Fruit fly (Drosophila melanogaster) whole organism, embryonic: ENCODE results near the gene zye.

ENCODE experiments used
- BEAF-32 ChIP-seq: fragments of 200-800 bp; sonication (Bioruptor generic); optimal IDR thresholded peaks from 3 replicates; lab custom pipeline; 2017; ENCODE audit warnings: missing biosample characterization, missing genetic modification characterization, mild to moderate bottlenecking, moderate library complexity, missing genetic modification reagents
- CG11247 ChIP-seq: fragments of 200-800 bp; sonication (Bioruptor generic); IDR thresholded peaks from 2 replicates; pipeline ENCODE4 v1.3.6; 2022; ENCODE audit warnings: missing biosample characterization, missing genetic modification characterization
- CG13287 ChIP-seq: fragments of 200-800 bp; sonication (Bioruptor generic); IDR thresholded peaks from 2 replicates; pipeline ENCODE4 v1.3.6; 2022; ENCODE audit warnings: missing biosample characterization, missing genetic modification characterization; ENCODE audit not compliant: partially characterized antibody
- CG13624 ChIP-seq: fragments of 200-800 bp; sonication (Bioruptor generic); optimal IDR thresholded peaks from 2 replicates; lab custom pipeline; 2016; ENCODE audit warnings: missing biosample characterization, missing genetic modification characterization
- CG15601 ChIP-seq: fragments of 200-800 bp; sonication (Bioruptor generic); optimal IDR thresholded peaks from 3 replicates; lab custom pipeline; 2019; ENCODE audit warnings: missing biosample characterization, mild to moderate bottlenecking, missing genetic modification characterization, moderate library complexity
- CG1647 ChIP-seq: fragments of 200-800 bp; sonication (Bioruptor generic); optimal IDR thresholded peaks from 3 replicates; lab custom pipeline; 2016; ENCODE audit warnings: missing biosample characterization, missing genetic modification characterization
- CG17385 ChIP-seq: fragments of 200-800 bp; sonication (Bioruptor generic); optimal IDR thresholded peaks from 3 replicates; lab custom pipeline; 2018; ENCODE audit warnings: missing biosample characterization, mild to moderate bottlenecking, missing genetic modification characterization
- CG17912 ChIP-seq: fragments of 200-800 bp; sonication (Bioruptor generic); optimal IDR thresholded peaks from 2 replicates; lab custom pipeline; 2018; ENCODE audit warnings: missing biosample characterization, mild to moderate bottlenecking, missing genetic modification characterization
- CG4617 ChIP-seq: fragments of 200-800 bp; sonication (Bioruptor generic); optimal IDR thresholded peaks from 3 replicates; lab custom pipeline; 2016; ENCODE audit warnings: missing biosample characterization, missing genetic modification characterization, borderline replicate concordance
- CG7963 ChIP-seq: fragments of 200-800 bp; sonication (Bioruptor generic); IDR thresholded peaks from 3 replicates; pipeline ENCODE4 v1.3.6; 2022; ENCODE audit warnings: missing biosample characterization, missing genetic modification characterization; ENCODE audit not compliant: partially characterized antibody
- CG9817 ChIP-seq: fragments of 200-800 bp; sonication (Bioruptor generic); optimal IDR thresholded peaks from 2 replicates; lab custom pipeline; 2018; ENCODE audit warnings: missing biosample characterization, mild to moderate bottlenecking, missing genetic modification characterization, moderate library complexity
- CrebB ChIP-seq: fragments of 200-800 bp; sonication (Bioruptor generic); optimal IDR thresholded peaks from 3 replicates; lab custom pipeline; 2018; ENCODE audit warnings: missing biosample characterization, mild to moderate bottlenecking, missing genetic modification characterization
- Dfd ChIP-seq, 2 experiments: fragments of >200 bp; optimal IDR thresholded peaks; 2 replicates each; lab custom pipeline; 2017; ENCODE audit warnings: missing biosample characterization in 2 of 2, missing genetic modification characterization in 2 of 2
- Dp ChIP-seq: fragments of 200-800 bp; sonication (Bioruptor generic); optimal IDR thresholded peaks from 2 replicates; lab custom pipeline; 2018; ENCODE audit warnings: missing biosample characterization, mild to moderate bottlenecking, missing genetic modification characterization, moderate library complexity
- HmgZ ChIP-seq: fragments of 200-800 bp; sonication (Bioruptor generic); optimal IDR thresholded peaks from 2 replicates; lab custom pipeline; 2018; ENCODE audit warnings: missing biosample characterization, mild to moderate bottlenecking, missing genetic modification characterization
- Hr39 ChIP-seq: fragments of >200 bp; optimal IDR thresholded peaks from 2 replicates; lab custom pipeline; 2017
- Hsf ChIP-seq: fragments of 200-800 bp; sonication (Bioruptor generic); optimal IDR thresholded peaks from 3 replicates; lab custom pipeline; 2016; ENCODE audit warnings: missing biosample characterization, missing genetic modification characterization
- Lim3 ChIP-seq: fragments of 200-800 bp; sonication (Bioruptor generic); IDR thresholded peaks from 2 replicates; pipeline ENCODE4 v1.3.6; 2022; ENCODE audit warnings: missing biosample characterization, missing genetic modification characterization
- Mes4 ChIP-seq: fragments of 200-800 bp; sonication (Bioruptor generic); optimal IDR thresholded peaks from 2 replicates; lab custom pipeline; 2016; ENCODE audit warnings: missing biosample characterization, missing genetic modification characterization
- Mrtf ChIP-seq: fragments of 200-800 bp; sonication (Bioruptor generic); IDR thresholded peaks from 3 replicates; pipeline ENCODE4 v1.3.6; 2022; ENCODE audit warnings: missing biosample characterization, missing genetic modification characterization
- Myb ChIP-seq: fragments of 200-800 bp; sonication (Bioruptor generic); optimal IDR thresholded peaks from 2 replicates; lab custom pipeline; 2016; ENCODE audit warnings: missing biosample characterization, missing genetic modification characterization
- NC2α ChIP-seq: fragments of 200-800 bp; sonication (Bioruptor generic); optimal IDR thresholded peaks from 2 replicates; lab custom pipeline; 2016; ENCODE audit warnings: missing biosample characterization, missing genetic modification characterization
- Ravus ChIP-seq: fragments of 200-800 bp; sonication (Bioruptor generic); IDR thresholded peaks from 2 replicates; pipeline ENCODE4 v1.3.6; 2022; ENCODE audit warnings: missing biosample characterization, missing genetic modification characterization
- Scr ChIP-seq: fragments of 200-800 bp; sonication (Bioruptor generic); IDR thresholded peaks from 2 replicates; pipeline ENCODE4 v1.3.6; 2022; ENCODE audit warnings: missing biosample characterization, missing genetic modification characterization; ENCODE audit not compliant: partially characterized antibody
- Sry-δ ChIP-seq: fragments of 200-800 bp; sonication (Bioruptor generic); optimal IDR thresholded peaks from 2 replicates; lab custom pipeline; 2016; ENCODE audit warnings: missing biosample characterization, missing genetic modification characterization
- Taf1 ChIP-seq: fragments of 200-800 bp; sonication (Bioruptor generic); IDR thresholded peaks from 2 replicates; pipeline ENCODE4 v1.3.6; 2022; ENCODE audit warnings: missing biosample characterization, missing genetic modification characterization
- Usf ChIP-seq: fragments of 200-800 bp; sonication (Bioruptor generic); optimal IDR thresholded peaks from 2 replicates; lab custom pipeline; 2017; ENCODE audit warnings: missing genotype, missing biosample characterization, missing genetic modification characterization
- Vsx1 ChIP-seq: fragments of 200-800 bp; sonication (Bioruptor generic); optimal IDR thresholded peaks from 2 replicates; lab custom pipeline; 2017; ENCODE audit warnings: missing biosample characterization, mild to moderate bottlenecking, missing genetic modification characterization, missing genetic modification reagents
- Xrp1 ChIP-seq: fragments of 200-800 bp; sonication (Bioruptor generic); IDR thresholded peaks from 2 replicates; pipeline ENCODE4 v1.3.6; 2022; ENCODE audit warnings: missing biosample characterization, missing genetic modification characterization
- YL-1 ChIP-seq: fragments of 200-800 bp; sonication (Bioruptor generic); optimal IDR thresholded peaks from 3 replicates; lab custom pipeline; 2017; ENCODE audit warnings: missing biosample characterization, mild to moderate bottlenecking, missing genetic modification characterization
- ab ChIP-seq: fragments of 200-800 bp; sonication (Bioruptor generic); optimal IDR thresholded peaks from 2 replicates; lab custom pipeline; 2016; ENCODE audit warnings: missing biosample characterization, missing genetic modification characterization
- aop ChIP-seq: fragments of 200-800 bp; sonication (Bioruptor generic); IDR thresholded peaks from 2 replicates; pipeline ENCODE4 v1.3.6; 2022; ENCODE audit warnings: missing biosample characterization, missing genetic modification characterization
- ci ChIP-seq: fragments of 200-800 bp; sonication (Bioruptor generic); IDR thresholded peaks from 3 replicates; pipeline ENCODE4 v1.3.6; 2022; ENCODE audit warnings: missing biosample characterization, missing genetic modification characterization
- corto ChIP-seq: fragments of 200-800 bp; sonication (Bioruptor generic); optimal IDR thresholded peaks from 2 replicates; lab custom pipeline; 2016; ENCODE audit warnings: missing biosample characterization, mild to moderate bottlenecking, missing genetic modification characterization, moderate library complexity
- croc ChIP-seq: fragments of 200-800 bp; sonication (Bioruptor generic); conservative IDR thresholded peaks from 3 replicates; pipeline ENCODE4 v1.3.6; 2022; ENCODE audit warnings: missing biosample characterization, missing genetic modification characterization
- fru ChIP-seq: fragments of >200 bp; optimal IDR thresholded peaks from 2 replicates; lab custom pipeline; 2017
- gce ChIP-seq: fragments of 200-800 bp; sonication (Bioruptor generic); IDR thresholded peaks from 3 replicates; pipeline ENCODE4 v1.3.6; 2022; ENCODE audit warnings: missing biosample characterization, missing genetic modification characterization
- gro ChIP-seq: fragments of 200-800 bp; sonication (Bioruptor generic); optimal IDR thresholded peaks from 2 replicates; lab custom pipeline; 2016; ENCODE audit warnings: missing biosample characterization, missing genetic modification characterization
- ham ChIP-seq: fragments of 200-800 bp; sonication (Bioruptor generic); IDR thresholded peaks from 2 replicates; pipeline ENCODE4 v1.3.6; 2022; ENCODE audit warnings: missing biosample characterization, missing genetic modification characterization
- knrl ChIP-seq: fragments of 200-800 bp; sonication (Bioruptor generic); IDR thresholded peaks from 3 replicates; pipeline ENCODE4 v1.3.6; 2022; ENCODE audit warnings: missing biosample characterization, missing genetic modification characterization; ENCODE audit not compliant: partially characterized antibody
- nmo ChIP-seq: fragments of 200-800 bp; sonication (Bioruptor generic); optimal IDR thresholded peaks from 2 replicates; lab custom pipeline; 2018; ENCODE audit warnings: missing biosample characterization, mild to moderate bottlenecking, missing genetic modification characterization, moderate library complexity
- org-1 ChIP-seq: fragments of 200-800 bp; sonication (Bioruptor generic); optimal IDR thresholded peaks from 2 replicates; lab custom pipeline; 2017; ENCODE audit warnings: missing biosample characterization, missing genetic modification characterization
- pb ChIP-seq: fragments of 200-800 bp; sonication (Bioruptor generic); optimal IDR thresholded peaks from 3 replicates; lab custom pipeline; 2016; ENCODE audit warnings: missing biosample characterization, missing genetic modification characterization
- seq ChIP-seq: fragments of 200-800 bp; sonication (Bioruptor generic); IDR thresholded peaks from 2 replicates; pipeline ENCODE4 v1.3.6; 2022; ENCODE audit warnings: missing biosample characterization, missing genetic modification characterization
- so ChIP-seq: fragments of 200-800 bp; sonication (Bioruptor generic); IDR thresholded peaks from 3 replicates; pipeline ENCODE4 v1.3.6; 2022; ENCODE audit warnings: missing biosample characterization, missing genetic modification characterization
- tio ChIP-seq: fragments of 200-800 bp; sonication (Bioruptor generic); optimal IDR thresholded peaks from 2 replicates; lab custom pipeline; 2017; ENCODE audit warnings: missing biosample characterization, missing genetic modification characterization, inconsistent platforms
- toy ChIP-seq: fragments of 200-800 bp; sonication (Bioruptor generic); IDR thresholded peaks from 2 replicates; pipeline ENCODE4 v1.3.6; 2022; ENCODE audit warnings: missing biosample characterization, missing genetic modification characterization
- twi ChIP-seq: fragments of 200-800 bp; optimal IDR thresholded peaks from 2 replicates; lab custom pipeline; 2019; ENCODE audit warnings: missing biosample characterization, mild to moderate bottlenecking, missing genetic modification characterization, moderate library complexity
- tx ChIP-seq: fragments of 200-800 bp; sonication (Bioruptor generic); optimal IDR thresholded peaks from 2 replicates; lab custom pipeline; 2016; ENCODE audit warnings: missing biosample characterization, missing genetic modification characterization
- vnd ChIP-seq: fragments of 200-800 bp; sonication (Bioruptor generic); IDR thresholded peaks from 3 replicates; pipeline ENCODE4 v1.3.6; 2022; ENCODE audit warnings: missing biosample characterization, missing genetic modification characterization; ENCODE audit not compliant: partially characterized antibody
- wek ChIP-seq: fragments of 200-800 bp; sonication (Bioruptor generic); optimal IDR thresholded peaks from 3 replicates; lab custom pipeline; 2018; ENCODE audit warnings: missing biosample characterization, mild to moderate bottlenecking, missing genetic modification characterization, moderate library complexity

Gene zye

dm6 chr3L:20399550-20400109 is 13.8 kb upstream of the zye start (continued):
- peak; percentile 63 for TF ChIP-seq CG4617 (GFP tag; lab: Kevin White, UChicago)
- TF ChIP-seq org-1 (GFP tag; lab: Kevin White, UChicago), result peak; percentile 82
- peak; percentile 68 for TF ChIP-seq Vsx1 (GFP tag; lab: Kevin White, UChicago)
- peak; percentile 4 for TF ChIP-seq NC2α
- peak; percentile 14; the same call in 1 of the 3 replicates for TF ChIP-seq knrl
- TF ChIP-seq ham, result peak; percentile 52; the same call in 1 of the 2 replicates
- peak; percentile 82 for TF ChIP-seq ab
- TF ChIP-seq tio, result peak; percentile 91
- no peak; the same call in 1 of the 2 replicates for TF ChIP-seq aop (GFP tag; lab: Robert Waterston, UW)
- TF ChIP-seq CG17385 (GFP tag; lab: Kevin White, UChicago), result peak; percentile 85
- TF ChIP-seq CG9817 (tag; lab: Kevin White, UChicago), result peak; percentile 82
- TF ChIP-seq CG13624 (GFP tag; lab: Kevin White, UChicago), result peak; percentile 77
- peak; percentile 52; the same call in 1 of the 2 replicates for TF ChIP-seq Lim3 (GFP tag; lab: Robert Waterston, UW)
- TF ChIP-seq Hsf, result peak; percentile 87
- no peak for TF ChIP-seq BEAF-32 (GFP tag; lab: Kevin White, UChicago)
- TF ChIP-seq seq (GFP tag; lab: Robert Waterston, UW), result peak; percentile 84
- peak; percentile 80 for TF ChIP-seq gro (GFP tag; lab: Kevin White, UChicago)
- peak; percentile 47 for TF ChIP-seq YL-1 (GFP tag; lab: Kevin White, UChicago)
- peak; percentile 69; the same call in 2 of the 3 replicates for TF ChIP-seq gce (GFP tag; lab: Robert Waterston, UW)
- TF ChIP-seq corto (GFP tag; lab: Kevin White, UChicago), result peak; percentile 83
- peak; percentile 72 for TF ChIP-seq croc (GFP tag; lab: Robert Waterston, UW)
- TF ChIP-seq Taf1 (GFP tag; lab: Robert Waterston, UW), result peak; percentile 67; the same call in 1 of the 2 replicates
- no peak for TF ChIP-seq Dfd (GFP tag; optimal IDR thresholded peaks at IDR 0.05; lab: Kevin White, UChicago)
- TF ChIP-seq Sry-δ (GFP tag; lab: Kevin White, UChicago), result peak; percentile 31
- peak; percentile 81 for TF ChIP-seq pb
- TF ChIP-seq CG7963, result no peak
- TF ChIP-seq nmo (GFP tag; lab: Kevin White, UChicago), result peak; percentile 92
- peak; percentile 92 for TF ChIP-seq HmgZ (tag; lab: Kevin White, UChicago)
- TF ChIP-seq Scr (GFP tag; lab: Robert Waterston, UW), result no peak
- peak; percentile 70 for TF ChIP-seq Usf (GFP tag; lab: Kevin White, UChicago)
- peak; percentile 77 for TF ChIP-seq CrebB (tag; lab: Kevin White, UChicago)
- peak; percentile 73 for TF ChIP-seq so (GFP tag; lab: Robert Waterston, UW)
- peak; percentile 61 for TF ChIP-seq Myb (GFP tag; lab: Kevin White, UChicago)
- TF ChIP-seq CG1647 (GFP tag; lab: Kevin White, UChicago), result peak; percentile 75
- peak; percentile 73 for TF ChIP-seq toy (GFP tag; lab: Robert Waterston, UW)
- TF ChIP-seq Xrp1, result peak; percentile 86
- no peak for TF ChIP-seq Hr39 (lab: Kevin White, UChicago)
- TF ChIP-seq Ravus (GFP tag; lab: Robert Waterston, UW), result peak; percentile 20
- TF ChIP-seq ci (GFP tag; lab: Robert Waterston, UW), result peak; percentile 76
- peak; percentile 58 for TF ChIP-seq CG17912 (GFP tag; lab: Kevin White, UChicago)
- TF ChIP-seq Dp (GFP tag; lab: Kevin White, UChicago), result peak; percentile 3
- peak; percentile 62 for TF ChIP-seq Mes4
- no peak for TF ChIP-seq vnd
- TF ChIP-seq tx, result peak; percentile 74
- TF ChIP-seq twi (tag; lab: Kevin White, UChicago), result peak; percentile 67
- TF ChIP-seq CG13287, result no peak
- TF ChIP-seq CG11247, result peak; percentile 77
- TF ChIP-seq CG15601, result peak; percentile 78
- peak; percentile 78 for TF ChIP-seq Mrtf
- TF ChIP-seq fru (lab: Kevin White, UChicago), result no peak
- peak; percentile 26 for TF ChIP-seq wek (GFP tag; lab: Kevin White, UChicago)
